Worm (Caenorhabditis elegans) whole organism, L2 larva: ENCODE measurements around the gene C51E3.10.

Source experiments
- C34F6.9 ChIP-seq: fragments of 150-350 bp; optimal IDR thresholded peaks from 2 replicates; lab custom pipeline; 2014; ENCODE audit warnings: missing biosample characterization, missing genetic modification characterization
- F13H6.1 ChIP-seq: sonication (generic microtip); optimal IDR thresholded peaks from 2 replicates; lab custom pipeline; 2016; ENCODE audit warnings: missing genetic modification characterization, missing compliant biosample characterization
- R02D3.7 ChIP-seq: fragments of 150-350 bp; optimal IDR thresholded peaks from 2 replicates; lab custom pipeline; 2014; ENCODE audit warnings: missing biosample characterization, missing genetic modification characterization
- Y55F3AM.14 ChIP-seq: fragments of 200-800 bp; sonication (Bioruptor generic); optimal IDR thresholded peaks from 2 replicates; lab custom pipeline; 2018; ENCODE audit warnings: mild to moderate bottlenecking, missing genetic modification characterization, missing compliant biosample characterization
- ZK546.5 ChIP-seq: sonication (generic microtip); optimal IDR thresholded peaks from 2 replicates; lab custom pipeline; 2017; ENCODE audit warnings: missing biosample characterization, missing genetic modification characterization
- alr-1 ChIP-seq: fragments of 150-350 bp; optimal IDR thresholded peaks from 2 replicates; lab custom pipeline; 2014; ENCODE audit warnings: missing biosample characterization, missing genetic modification characterization
- aly-2 ChIP-seq: fragments of 150-350 bp; optimal IDR thresholded peaks from 2 replicates; lab custom pipeline; 2014; ENCODE audit warnings: missing biosample characterization, missing genetic modification characterization
- ama-1 ChIP-seq: fragments of 150-350 bp; optimal IDR thresholded peaks from 2 replicates; lab custom pipeline; 2018; ENCODE audit warnings: inconsistent platforms
- blmp-1 ChIP-seq: sonication (generic microtip); optimal IDR thresholded peaks from 2 replicates; lab custom pipeline; 2017; ENCODE audit warnings: missing genetic modification characterization, mild to moderate bottlenecking, missing compliant biosample characterization, antibody characterized with exemption, moderate library complexity; ENCODE audit not compliant: insufficient read depth
- ceh-16 ChIP-seq: fragments of 150-350 bp; optimal IDR thresholded peaks from 2 replicates; lab custom pipeline; 2014; ENCODE audit warnings: missing biosample characterization, missing genetic modification characterization
- dmd-4 ChIP-seq: sonication (generic microtip); optimal IDR thresholded peaks from 2 replicates; lab custom pipeline; 2017; ENCODE audit warnings: missing biosample characterization, missing genetic modification characterization
- elt-1 ChIP-seq: fragments of 150-350 bp; optimal IDR thresholded peaks from 2 replicates; lab custom pipeline; 2014; ENCODE audit warnings: missing biosample characterization, missing genetic modification characterization
- elt-3 ChIP-seq: sonication (generic microtip); optimal IDR thresholded peaks from 2 replicates; lab custom pipeline; 2017; ENCODE audit warnings: missing biosample characterization, missing genetic modification characterization
- fos-1 ChIP-seq: fragments of 150-350 bp; optimal IDR thresholded peaks from 2 replicates; lab custom pipeline; 2014; ENCODE audit warnings: missing biosample characterization, missing genetic modification characterization
- gmeb-1 ChIP-seq: fragments of 150-350 bp; optimal IDR thresholded peaks from 2 replicates; lab custom pipeline; 2014; ENCODE audit warnings: missing biosample characterization, missing genetic modification characterization
- lin-11 ChIP-seq: fragments of 150-350 bp; sonication (generic microtip); optimal IDR thresholded peaks from 2 replicates; lab custom pipeline; 2014; ENCODE audit warnings: missing biosample characterization, missing genetic modification characterization, inconsistent platforms, mixed read lengths
- lin-39 ChIP-seq: fragments of 150-350 bp; optimal IDR thresholded peaks from 2 replicates; lab custom pipeline; 2014; ENCODE audit warnings: missing biosample characterization, missing genetic modification reagents, missing genetic modification characterization
- lsy-2 ChIP-seq, 2 experiments: fragments of 150-350 bp in 1 of 2; sonication (generic microtip) in 1 of 2; optimal IDR thresholded peaks; 2 replicates each; lab custom pipeline; 2014 to 2017; ENCODE audit warnings: missing biosample characterization in 2 of 2, missing genetic modification characterization in 2 of 2
- mab-5 ChIP-seq: fragments of 150-350 bp; optimal IDR thresholded peaks from 2 replicates; lab custom pipeline; 2014; ENCODE audit warnings: missing biosample characterization, missing genetic modification characterization
- mbf-1 ChIP-seq: sonication (generic microtip); optimal IDR thresholded peaks from 2 replicates; lab custom pipeline; 2017; ENCODE audit warnings: missing biosample characterization, missing genetic modification characterization
- mdl-1 ChIP-seq, 2 experiments: fragments of 150-350 bp in 1 of 2; sonication (generic microtip) in 1 of 2; optimal IDR thresholded peaks; 2 replicates each; lab custom pipeline; 2017; ENCODE audit warnings: missing biosample characterization in 2 of 2, missing genetic modification characterization in 2 of 2
- nhr-10 ChIP-seq: sonication (generic microtip); optimal IDR thresholded peaks from 2 replicates; lab custom pipeline; 2017; ENCODE audit warnings: missing biosample characterization, missing genetic modification characterization
- nhr-12 ChIP-seq: fragments of 150-350 bp; optimal IDR thresholded peaks from 2 replicates; lab custom pipeline; 2014; ENCODE audit warnings: missing biosample characterization, missing genetic modification characterization
- nhr-129 ChIP-seq: fragments of 150-350 bp; optimal IDR thresholded peaks from 2 replicates; lab custom pipeline; 2014; ENCODE audit warnings: missing biosample characterization, missing genetic modification characterization
- nhr-21 ChIP-seq: fragments of 150-350 bp; optimal IDR thresholded peaks from 2 replicates; lab custom pipeline; 2014; ENCODE audit warnings: missing biosample characterization, missing genetic modification characterization
- nhr-237 ChIP-seq: fragments of 150-350 bp; optimal IDR thresholded peaks from 2 replicates; lab custom pipeline; 2014; ENCODE audit warnings: missing biosample characterization, missing genetic modification characterization
- nhr-25 ChIP-seq: fragments of 150-350 bp; sonication (generic microtip); optimal IDR thresholded peaks from 3 replicates; lab custom pipeline; 2014; ENCODE audit warnings: missing biosample characterization, missing genetic modification characterization
- nhr-6 ChIP-seq: fragments of 150-350 bp; optimal IDR thresholded peaks from 2 replicates; lab custom pipeline; 2014; ENCODE audit warnings: missing biosample characterization, missing genetic modification characterization
- nhr-77 ChIP-seq: fragments of 150-350 bp; optimal IDR thresholded peaks from 2 replicates; lab custom pipeline; 2014; ENCODE audit warnings: missing biosample characterization, missing genetic modification characterization
- sem-4 ChIP-seq: fragments of 150-350 bp; optimal IDR thresholded peaks from 2 replicates; lab custom pipeline; 2014; ENCODE audit warnings: missing biosample characterization, missing genetic modification reagents, missing genetic modification characterization
- skn-1 ChIP-seq: sonication (generic microtip); optimal IDR thresholded peaks from 2 replicates; lab custom pipeline; 2017; ENCODE audit warnings: missing biosample characterization, missing genetic modification characterization
- sma-3 ChIP-seq: sonication (generic microtip); optimal IDR thresholded peaks from 2 replicates; lab custom pipeline; 2016; ENCODE audit warnings: missing genetic modification reagents, missing genetic modification characterization, missing compliant biosample characterization
- sma-9 ChIP-seq, 2 experiments: fragments of 150-350 bp in 1 of 2; sonication (generic microtip) in 1 of 2; optimal IDR thresholded peaks; 2 replicates each; lab custom pipeline; 2014 to 2016; ENCODE audit warnings: missing genetic modification characterization in 2 of 2, mild to moderate bottlenecking in 1 of 2, missing biosample characterization in 1 of 2, missing compliant biosample characterization in 1 of 2, missing genetic modification reagents in 1 of 2, moderate library complexity in 1 of 2
- snpc-4 ChIP-seq: fragments of 150-350 bp; optimal IDR thresholded peaks from 2 replicates; lab custom pipeline; 2014; ENCODE audit warnings: missing biosample characterization, missing genetic modification characterization
- unc-39 ChIP-seq: fragments of 150-350 bp; optimal IDR thresholded peaks from 2 replicates; lab custom pipeline; 2014; ENCODE audit warnings: missing biosample characterization, missing genetic modification characterization
- unc-55 ChIP-seq: fragments of 150-350 bp; sonication (generic microtip); optimal IDR thresholded peaks from 3 replicates; lab custom pipeline; 2014; ENCODE audit warnings: missing biosample characterization, missing genetic modification reagents, missing genetic modification characterization
- unc-62 ChIP-seq: fragments of 150-350 bp; optimal IDR thresholded peaks from 2 replicates; lab custom pipeline; 2014; ENCODE audit warnings: missing biosample characterization, missing genetic modification reagents, missing genetic modification characterization
- zag-1 ChIP-seq: fragments of 150-350 bp; optimal IDR thresholded peaks from 2 replicates; lab custom pipeline; 2014; ENCODE audit warnings: missing biosample characterization, missing genetic modification characterization
- ztf-1 ChIP-seq: fragments of 200-800 bp; sonication (Bioruptor generic); conservative IDR thresholded peaks from 2 replicates; pipeline ENCODE4 v1.3.6; 2022; ENCODE audit warnings: missing genetic modification characterization, missing compliant biosample characterization

The C51E3.10 gene

ce11 chrV:10154698-10155097 is 6.2 kb downstream of the C51E3.10 start, which contains the start of gene srsx-29:
TSS of gene srsx-29 (plus strand) at chrV:10154998.
- TF ChIP-seq ztf-1 (GFP tag; lab: Robert Waterston, UW), result no peak
- no peak for TF ChIP-seq gmeb-1 (tag; lab: Kevin White, UChicago)
- no peak for TF ChIP-seq dmd-4 (tag; lab: Kevin White, UChicago)
- TF ChIP-seq sma-9 (GFP tag; optimal IDR thresholded peaks at IDR 0.05; lab: Kevin White, UChicago), result no peak
- TF ChIP-seq sma-9 (tag; optimal IDR thresholded peaks at IDR 0.05; lab: Kevin White, UChicago), result no peak
- TF ChIP-seq C34F6.9, result no peak
- TF ChIP-seq mbf-1 (tag; lab: Kevin White, UChicago), result no peak
- TF ChIP-seq sma-3 (GFP tag; lab: Kevin White, UChicago), result no peak
- no peak for TF ChIP-seq lin-39 (tag; lab: Kevin White, UChicago)
- no peak for TF ChIP-seq lin-11 (tag; lab: Kevin White, UChicago)
- no peak for TF ChIP-seq lsy-2 (tag; optimal IDR thresholded peaks at IDR 0.05; lab: Kevin White, UChicago)
- TF ChIP-seq ama-1 (lab: Kevin White, UChicago), result no peak
- TF ChIP-seq nhr-21 (tag; lab: Kevin White, UChicago), result no peak
- no peak for TF ChIP-seq nhr-77 (tag; lab: Kevin White, UChicago)
- no peak for TF ChIP-seq nhr-12 (tag; lab: Kevin White, UChicago)
- TF ChIP-seq elt-3 (tag; lab: Kevin White, UChicago), result no peak
- no peak for TF ChIP-seq fos-1 (tag; lab: Kevin White, UChicago)
- no peak for TF ChIP-seq ceh-16 (tag; lab: Kevin White, UChicago)
- TF ChIP-seq F13H6.1 (tag; lab: Kevin White, UChicago), result no peak

ce11 chrV:10153076-10153475 is 7.9 kb downstream of the C51E3.10 start:
- no peak for TF ChIP-seq unc-55 (GFP tag; lab: Kevin White, UChicago)
- TF ChIP-seq skn-1 (tag; lab: Kevin White, UChicago), result no peak
- TF ChIP-seq ama-1 (lab: Kevin White, UChicago), result no peak
- no peak for TF ChIP-seq nhr-237 (tag; lab: Kevin White, UChicago)
- no peak for TF ChIP-seq elt-1
- no peak for TF ChIP-seq mab-5
- no peak for TF ChIP-seq sma-9 (GFP tag; optimal IDR thresholded peaks at IDR 0.05; lab: Kevin White, UChicago)
- no peak for TF ChIP-seq sma-9 (tag; optimal IDR thresholded peaks at IDR 0.05; lab: Kevin White, UChicago)
- no peak for TF ChIP-seq zag-1

ce11 chrV:10152278-10152677 is 8.7 kb downstream of the C51E3.10 start, which contains the start of gene srsx-28:
TSS of gene srsx-28 (plus strand) at chrV:10152578.
- no peak for TF ChIP-seq lin-11 (tag; lab: Kevin White, UChicago)
- no peak for TF ChIP-seq zag-1

- TF ChIP-seq alr-1 (tag; lab: Kevin White, UChicago), result no peak
- TF ChIP-seq nhr-237 (tag; lab: Kevin White, UChicago), result no peak
- TF ChIP-seq unc-62, result no peak
- no peak for TF ChIP-seq ama-1 (lab: Kevin White, UChicago)
- TF ChIP-seq sma-3 (GFP tag; lab: Kevin White, UChicago), result no peak
- TF ChIP-seq mab-5, result no peak
- no peak for TF ChIP-seq F13H6.1 (tag; lab: Kevin White, UChicago)
- no peak for TF ChIP-seq nhr-77 (tag; lab: Kevin White, UChicago)
- no peak for TF ChIP-seq nhr-25 (tag; lab: Kevin White, UChicago)
Measured at ce11 chrV:10149728-10150127, 11.2 kb downstream of the C51E3.10 start, which contains the start of gene srsx-27. TSS of gene srsx-27 (plus strand) at chrV:10150028.

- TF ChIP-seq alr-1 (tag; lab: Kevin White, UChicago) (no peak), lin-39 (tag; lab: Kevin White, UChicago) (no peak), C34F6.9 (no peak), gmeb-1 (tag; lab: Kevin White, UChicago) (no peak)
- TF ChIP-seq, all 48 proteins: peak for 0
Measured at ce11 chrV:10148352-10148751, 12.6 kb downstream of the C51E3.10 start, which contains the start of gene srsx-26. TSS of gene srsx-26 (plus strand) at chrV:10148652.

ce11 chrV:10146787-10147186 is 14.1 kb downstream of the C51E3.10 start:
- TF ChIP-seq fos-1 (tag; lab: Kevin White, UChicago) (no peak), ztf-1 (GFP tag; lab: Robert Waterston, UW) (no peak), dmd-4 (tag; lab: Kevin White, UChicago) (no peak), blmp-1 (tag; lab: Kevin White, UChicago) (no peak), mab-5 (no peak), F13H6.1 (tag; lab: Kevin White, UChicago) (peak; percentile 56), sma-9 (GFP tag; optimal IDR thresholded peaks at IDR 0.05; lab: Kevin White, UChicago) (peak; percentile 40), sma-9 (tag; optimal IDR thresholded peaks at IDR 0.05; lab: Kevin White, UChicago) (no peak), nhr-237 (tag; lab: Kevin White, UChicago) (no peak), sem-4 (tag; lab: Kevin White, UChicago) (peak; percentile 35), unc-39 (tag; lab: Kevin White, UChicago) (no peak), elt-1 (no peak), aly-2 (tag; lab: Kevin White, UChicago) (no peak), unc-55 (GFP tag; lab: Kevin White, UChicago) (no peak), Y55F3AM.14 (GFP tag; lab: Kevin White, UChicago) (no peak), lsy-2 (tag; optimal IDR thresholded peaks at IDR 0.05; lab: Kevin White, UChicago) (peak in 1 of 2 experiments; percentile 12), snpc-4 (tag; lab: Kevin White, UChicago) (no peak), nhr-129 (tag; lab: Kevin White, UChicago) (peak; percentile 71), mdl-1 (tag; optimal IDR thresholded peaks at IDR 0.05; lab: Kevin White, UChicago) (no peak), R02D3.7 (tag; lab: Kevin White, UChicago) (no peak), nhr-10 (tag; lab: Kevin White, UChicago) (no peak), ama-1 (lab: Kevin White, UChicago) (no peak), ZK546.5 (tag; lab: Kevin White, UChicago) (no peak), C34F6.9 (peak; percentile 37), gmeb-1 (tag; lab: Kevin White, UChicago) (no peak), nhr-6 (tag; lab: Kevin White, UChicago) (no peak)
